Fruit fly (Drosophila melanogaster): ENCODE results near the gene CG32576.

CG32576 gene

DNA sequence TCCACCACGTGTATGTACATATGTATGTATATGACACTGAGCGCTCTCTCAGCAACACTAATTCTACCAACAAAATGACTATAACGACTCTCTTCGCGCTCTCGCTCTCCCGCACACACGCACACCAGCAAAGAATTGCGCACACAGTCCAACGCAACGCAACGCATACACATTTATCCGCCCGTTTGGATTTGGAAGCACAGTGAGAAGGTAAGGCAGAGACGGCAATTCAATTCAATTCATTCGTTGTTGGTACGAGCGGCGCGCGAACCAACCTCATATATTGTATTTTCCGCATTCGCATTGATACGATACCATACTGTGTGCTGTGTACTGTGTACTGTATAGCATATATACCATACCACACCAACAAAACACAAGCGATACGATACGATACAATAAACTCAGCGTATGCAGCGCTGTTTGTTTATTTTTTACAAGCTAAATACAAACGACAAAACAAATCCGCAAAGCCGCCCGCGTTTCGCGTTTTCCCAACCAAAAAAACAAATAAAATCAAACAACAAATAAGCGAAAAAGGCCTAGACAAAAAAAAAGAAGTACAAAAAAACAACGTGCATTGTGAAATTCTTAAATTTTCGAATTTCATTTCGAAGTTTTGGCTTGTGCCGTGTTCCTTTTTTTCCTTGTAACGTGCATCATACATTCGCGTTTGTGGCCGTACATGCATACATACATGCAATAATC, 45.3 kb upstream of the CG32576 start, which contains the start of the genes CG9921 and Dsp1 (continued):
- TF ChIP-seq CG30431 (GFP tag; optimal IDR thresholded peaks at IDR 0.05) (no peak), chinmo (GFP tag; IDR thresholded peaks at IDR 0.05; ENCODE audit: partially characterized antibody) (peak; percentile 95), CG2202 (tag; optimal IDR thresholded peaks at IDR 0.05) (no peak), Sry-β (GFP tag; optimal IDR thresholded peaks at IDR 0.05) (no peak), nom (GFP tag; optimal IDR thresholded peaks at IDR 0.05) (peak; percentile 13), kay (GFP tag; optimal IDR thresholded peaks at IDR 0.05) (no peak), CG18476 (GFP tag; optimal IDR thresholded peaks at IDR 0.05) (no peak), CG10321 (GFP tag; IDR thresholded peaks at IDR 0.05) (no peak), CG10274 (GFP tag; optimal IDR thresholded peaks at IDR 0.05) (no peak), CG34376 (GFP tag; optimal IDR thresholded peaks at IDR 0.05) (peak; percentile 61), CG31224 (GFP tag; IDR thresholded peaks at IDR 0.05) (no peak), CG15479 (GFP tag; optimal IDR thresholded peaks at IDR 0.05) (peak; percentile 95), CG5245 (GFP tag; optimal IDR thresholded peaks at IDR 0.05) (no peak), pum (GFP tag; optimal IDR thresholded peaks at IDR 0.05) (no peak), CG14050 (GFP tag; IDR thresholded peaks at IDR 0.05) (no peak), trem (tag; optimal IDR thresholded peaks at IDR 0.05) (no peak), Rfx (GFP tag; IDR thresholded peaks at IDR 0.05) (peak; percentile 32; the same call in 1 of the 2 replicates), CG8359 (GFP tag; optimal IDR thresholded peaks at IDR 0.05; ENCODE audit: borderline replicate concordance) (no peak), CG32767 (GFP tag; IDR thresholded peaks at IDR 0.05) (peak; percentile 90), sens (GFP tag) (peak; percentile 72), CoRest (tag; optimal IDR thresholded peaks at IDR 0.05) (no peak), Oli (tag; optimal IDR thresholded peaks at IDR 0.05) (no peak), CG15011 (GFP tag; optimal IDR thresholded peaks at IDR 0.05) (no peak), CG30020 (tag; optimal IDR thresholded peaks at IDR 0.05) (peak; percentile 22), Meics (GFP tag; optimal IDR thresholded peaks at IDR 0.05) (no peak), CG11560 (tag; IDR thresholded peaks at IDR 0.05) (no peak), PHDP (tag; optimal IDR thresholded peaks at IDR 0.05) (no peak), dimm (GFP tag; IDR thresholded peaks at IDR 0.05) (no peak), pho (GFP tag; optimal IDR thresholded peaks at IDR 0.05) (no peak), CG18619 (GFP tag; optimal IDR thresholded peaks at IDR 0.05) (no peak), sima (GFP tag; optimal IDR thresholded peaks at IDR 0.05) (no peak), Oaz (GFP tag; IDR thresholded peaks at IDR 0.05) (no peak), Myb (GFP tag; optimal IDR thresholded peaks at IDR 0.05) (no peak), CG13287 (GFP tag; IDR thresholded peaks at IDR 0.05; ENCODE audit: partially characterized antibody) (peak; percentile 11; the same call in 1 of the 2 replicates), Doc2 (GFP tag; IDR thresholded peaks at IDR 0.05) (no peak), CG7357 (GFP tag; IDR thresholded peaks at IDR 0.05) (no peak), Bgb (GFP tag; IDR thresholded peaks at IDR 0.05; ENCODE audit: partially characterized antibody) (peak; percentile 42; the same call in 1 of the 2 replicates), tgo (GFP tag; IDR thresholded peaks at IDR 0.05) (no peak), sim (GFP tag; IDR thresholded peaks at IDR 0.05) (no peak), CG4707 (GFP tag; optimal IDR thresholded peaks at IDR 0.05) (no peak), NfI (GFP tag; optimal IDR thresholded peaks at IDR 0.05) (no peak), CG13775 (GFP tag; optimal IDR thresholded peaks at IDR 0.05) (no peak), tap (tag; optimal IDR thresholded peaks at IDR 0.05) (no peak), CG10959 (GFP tag; IDR thresholded peaks at IDR 0.05) (no peak), CG10366 (GFP tag; IDR thresholded peaks at IDR 0.05) (no peak), CG14965 (GFP tag; optimal IDR thresholded peaks at IDR 0.05; ENCODE audit: borderline replicate concordance) (no peak), bbx (GFP tag; IDR thresholded peaks at IDR 0.05; ENCODE audit: partially characterized antibody) (peak; percentile 56; the same call in 1 of the 2 replicates), yki (optimal IDR thresholded peaks at IDR 0.05) (peak; percentile 90), fd3F (GFP tag; optimal IDR thresholded peaks at IDR 0.05) (no peak), CG2116 (GFP tag; optimal IDR thresholded peaks at IDR 0.05) (no peak)
